Worm (Caenorhabditis elegans): ENCODE measurements around the gene clec-151.

DNA sequence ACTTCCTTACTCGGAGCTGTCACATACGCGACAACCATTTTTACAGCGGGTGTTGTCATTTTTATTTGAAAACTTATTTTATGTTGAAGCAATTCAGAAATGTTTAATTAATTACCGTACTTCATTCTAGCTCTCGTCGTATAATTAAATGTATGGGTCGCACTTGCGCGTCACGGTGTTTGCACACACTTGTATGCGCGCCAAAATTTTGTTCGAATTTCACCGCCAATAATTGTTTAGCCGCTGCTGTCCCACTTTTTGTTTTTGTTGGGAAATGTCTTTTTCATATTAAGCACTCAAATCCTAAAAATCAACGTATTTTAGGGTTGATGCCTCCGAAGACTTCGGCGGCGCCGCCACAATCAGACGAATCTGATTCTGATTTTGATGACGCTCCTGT lies 41.1 kb upstream of the clec-151 start, which contains the start of the genes F35G12.7 and smc-4:
- TF ChIP-seq unc-130 (GFP tag; optimal IDR thresholded peaks at IDR 0.05) (no peak), F57A8.1 (GFP tag; optimal IDR thresholded peaks at IDR 0.05) (no peak), somi-1 (GFP tag; optimal IDR thresholded peaks at IDR 0.05) (no peak), F23B12.7 (tag; optimal IDR thresholded peaks at IDR 0.05; ENCODE audit: insufficient read depth) (no peak), atf-7 (tag; optimal IDR thresholded peaks at IDR 0.05) (no peak), hlh-12 (tag; optimal IDR thresholded peaks at IDR 0.05) (no peak), snpc-4 (GFP tag; optimal IDR thresholded peaks at IDR 0.05) (no peak), snpc-4 (tag; optimal IDR thresholded peaks at IDR 0.05) (peak in 2 of 4 experiments; percentile 7 to 23), K12H6.12 (tag; optimal IDR thresholded peaks at IDR 0.05) (no peak), K11D2.4 (GFP tag; IDR thresholded peaks at IDR 0.05) (no peak), F49E8.2 (tag; optimal IDR thresholded peaks at IDR 0.05; ENCODE audit: insufficient read depth) (no peak), attf-6 (GFP tag; IDR thresholded peaks at IDR 0.05) (no peak)

Measured in whole organism, young adult.